Fruit fly (Drosophila melanogaster): Measurements from ENCODE around the gene CG12170.

Gene CG12170

dm6 chr3R:5620387-5620956 is 16.6 kb upstream of the CG12170 start (continued):
- TF ChIP-seq CG11695 (GFP tag; IDR thresholded peaks at IDR 0.05) (peak; percentile 41; the same call in 1 of the 3 replicates), Sin3A (optimal IDR thresholded peaks at IDR 0.05) (no peak), nerfin-2 (GFP tag; IDR thresholded peaks at IDR 0.05; ENCODE audit: partially characterized antibody) (no peak), CG9609 (GFP tag; optimal IDR thresholded peaks at IDR 0.05) (peak; percentile 57), tgo (GFP tag; IDR thresholded peaks at IDR 0.05) (peak; percentile 55), vfl (GFP tag; optimal IDR thresholded peaks at IDR 0.05) (peak; percentile 44), Bgb (GFP tag; IDR thresholded peaks at IDR 0.05; ENCODE audit: partially characterized antibody) (no peak), Tbp (GFP tag; optimal IDR thresholded peaks at IDR 0.05) (no peak), CG8924 (tag; optimal IDR thresholded peaks at IDR 0.05) (peak; percentile 74), chm (GFP tag; IDR thresholded peaks at IDR 0.05) (peak; percentile 62; the same call in 1 of the 2 replicates), CG6813 (GFP tag; optimal IDR thresholded peaks at IDR 0.05) (peak; percentile 47), sima (GFP tag; optimal IDR thresholded peaks at IDR 0.05) (no peak), repo (GFP tag; optimal IDR thresholded peaks at IDR 0.05) (peak; percentile 46), CkIIα-i1 (GFP tag; IDR thresholded peaks at IDR 0.05) (no peak), CG1024 (GFP tag; IDR thresholded peaks at IDR 0.05) (peak; percentile 69), esg (GFP tag; conservative IDR thresholded peaks at IDR 0.05) (peak; percentile 53; the same call in 1 of the 2 replicates), CG30431 (GFP tag; optimal IDR thresholded peaks at IDR 0.05) (peak; percentile 37), crol (GFP tag; IDR thresholded peaks at IDR 0.05) (peak; percentile 82), Usf (GFP tag; optimal IDR thresholded peaks at IDR 0.05) (peak; percentile 6), shn (GFP tag; optimal IDR thresholded peaks at IDR 0.05) (peak; percentile 40), CG8281 (tag; optimal IDR thresholded peaks at IDR 0.05) (peak; percentile 61), zen (tag; optimal IDR thresholded peaks at IDR 0.05) (peak; percentile 21), prd (optimal IDR thresholded peaks at IDR 0.05) (no peak), prd (GFP tag; IDR thresholded peaks at IDR 0.05) (peak; percentile 71), D19B (GFP tag; optimal IDR thresholded peaks at IDR 0.05) (peak; percentile 38), tup (GFP tag; optimal IDR thresholded peaks at IDR 0.05) (no peak), CG15269 (tag; optimal IDR thresholded peaks at IDR 0.05) (peak; percentile 58), Xrp1 (GFP tag; IDR thresholded peaks at IDR 0.05) (peak; percentile 59), PHDP (tag; optimal IDR thresholded peaks at IDR 0.05) (peak; percentile 56), ind (GFP tag; optimal IDR thresholded peaks at IDR 0.05) (peak; percentile 68), hkb (optimal IDR thresholded peaks at IDR 0.05) (no peak), hkb (GFP tag; IDR thresholded peaks at IDR 0.05) (peak; percentile 71), CG3065 (GFP tag; optimal IDR thresholded peaks at IDR 0.05) (no peak), Dip3 (GFP tag; optimal IDR thresholded peaks at IDR 0.05) (peak; percentile 41), maf-S (GFP tag; optimal IDR thresholded peaks at IDR 0.05) (peak; percentile 39), pita (GFP tag; optimal IDR thresholded peaks at IDR 0.05) (no peak), ewg (GFP tag; optimal IDR thresholded peaks at IDR 0.05) (peak; percentile 49), vvl (GFP tag; IDR thresholded peaks at IDR 0.05) (peak; percentile 81), Sox102F (GFP tag; optimal IDR thresholded peaks at IDR 0.05) (peak; percentile 73), wor (GFP tag; IDR thresholded peaks at IDR 0.05) (peak; percentile 15; the same call in 1 of the 2 replicates), CG6854 (GFP tag; optimal IDR thresholded peaks at IDR 0.05) (no peak), ranshi (GFP tag; IDR thresholded peaks at IDR 0.05) (peak; percentile 65; the same call in 1 of the 2 replicates), CG6175 (GFP tag; IDR thresholded peaks at IDR 0.05) (no peak), Pdp1 (GFP tag; optimal IDR thresholded peaks at IDR 0.05) (peak; percentile 43 to 70), kah (GFP tag; optimal IDR thresholded peaks at IDR 0.05) (no peak), CG4424 (GFP tag; optimal IDR thresholded peaks at IDR 0.05) (peak; percentile 80), Myb (GFP tag; optimal IDR thresholded peaks at IDR 0.05) (peak; percentile 53), CG1529 (GFP tag; optimal IDR thresholded peaks at IDR 0.05) (peak; percentile 42), ash1 (GFP tag; optimal IDR thresholded peaks at IDR 0.05) (no peak), CG7928 (GFP tag; optimal IDR thresholded peaks at IDR 0.05) (no peak), emc (GFP tag; optimal IDR thresholded peaks at IDR 0.05) (peak; percentile 24), CG12236 (GFP tag; optimal IDR thresholded peaks at IDR 0.05) (peak; percentile 56)
